Worm (Caenorhabditis elegans) whole organism, L4 larva: ENCODE measurements around the gene Y57G7A.1.

Source experiments
- lin-15B ChIP-seq: fragments of 150-350 bp; sonication (generic microtip); optimal IDR thresholded peaks from 3 replicates; lab custom pipeline; 2014; ENCODE audit warnings: missing biosample characterization, missing genetic modification characterization
- spr-3 ChIP-seq: fragments of 200-800 bp; sonication (Bioruptor generic); optimal IDR thresholded peaks from 2 replicates; lab custom pipeline; 2018; ENCODE audit warnings: mild to moderate bottlenecking, missing genetic modification characterization, missing compliant biosample characterization

DNA sequence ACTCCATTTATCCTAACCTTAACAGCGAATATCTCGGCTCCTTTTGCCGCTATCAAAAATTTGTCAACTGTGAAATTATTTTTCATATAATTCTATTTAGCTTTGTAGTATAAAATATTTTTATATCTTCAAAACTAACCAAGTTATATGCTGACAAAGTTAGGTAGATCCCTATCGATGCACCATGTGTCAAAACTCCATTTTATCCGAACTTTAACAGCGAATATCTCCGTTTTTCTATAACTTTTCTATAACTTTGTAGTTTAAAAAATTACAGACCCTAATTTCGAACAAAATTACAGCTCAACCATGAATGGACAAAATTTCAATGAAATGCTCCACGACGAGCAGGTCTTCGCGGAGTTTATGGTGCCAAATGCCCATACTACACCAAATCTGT is 2.5 kb upstream of the Y57G7A.1 start, which contains the start of gene Y57G7A.2:
- TF ChIP-seq lin-15B: no peak
- TF ChIP-seq spr-3: no peak
